Worm (Caenorhabditis elegans) whole organism, L3 larva: Measurements from ENCODE around the gene F45E12.6.

ENCODE experiments used
- R02D3.7 ChIP-seq: fragments of 150-350 bp; optimal IDR thresholded peaks from 2 replicates; lab custom pipeline; 2014; ENCODE audit warnings: missing biosample characterization, missing genetic modification characterization
- ZK546.5 ChIP-seq: sonication (generic microtip); optimal IDR thresholded peaks from 2 replicates; lab custom pipeline; 2017; ENCODE audit warnings: missing biosample characterization, missing genetic modification characterization
- aly-2 ChIP-seq: fragments of 150-350 bp; optimal IDR thresholded peaks from 2 replicates; lab custom pipeline; 2014; ENCODE audit warnings: missing biosample characterization, missing genetic modification characterization
- ama-1 ChIP-seq: fragments of 150-350 bp; optimal IDR thresholded peaks from 2 replicates; lab custom pipeline; 2018
- ceh-16 ChIP-seq: sonication (generic microtip); optimal IDR thresholded peaks from 2 replicates; lab custom pipeline; 2017; ENCODE audit warnings: missing biosample characterization, missing genetic modification characterization
- ceh-28 ChIP-seq: fragments of 150-350 bp; optimal IDR thresholded peaks from 2 replicates; lab custom pipeline; 2014; ENCODE audit warnings: missing biosample characterization, missing genetic modification reagents, missing genetic modification characterization
- ceh-9 ChIP-seq: sonication (generic microtip); optimal IDR thresholded peaks from 2 replicates; lab custom pipeline; 2018; ENCODE audit warnings: missing biosample characterization, missing genetic modification characterization
- daf-12 ChIP-seq: fragments of 150-350 bp; optimal IDR thresholded peaks from 2 replicates; lab custom pipeline; 2014; ENCODE audit warnings: missing biosample characterization, missing genetic modification reagents, missing genetic modification characterization
- egl-27 ChIP-seq: sonication (generic microtip); optimal IDR thresholded peaks from 4 replicates; lab custom pipeline; 2017; ENCODE audit warnings: missing biosample characterization, missing genetic modification reagents, missing genetic modification characterization
- egl-5 ChIP-seq: fragments of 150-350 bp; optimal IDR thresholded peaks from 2 replicates; lab custom pipeline; 2017; ENCODE audit warnings: missing biosample characterization, missing genetic modification reagents, missing genetic modification characterization, inconsistent platforms
- elt-1 ChIP-seq: fragments of 150-350 bp; optimal IDR thresholded peaks from 2 replicates; lab custom pipeline; 2014; ENCODE audit warnings: missing biosample characterization, missing genetic modification characterization
- elt-2 ChIP-seq: sonication (generic microtip); optimal IDR thresholded peaks from 2 replicates; lab custom pipeline; 2016; ENCODE audit warnings: missing genetic modification reagents, mild to moderate bottlenecking, missing genetic modification characterization, missing compliant biosample characterization
- elt-3 ChIP-seq, 3 experiments: fragments of 150-350 bp in 1 of 3; sonication (generic microtip) in 2 of 3; optimal IDR thresholded peaks; 2 replicates in 2 of 3; 4 replicates in 1 of 3; lab custom pipeline; 2014 to 2017; ENCODE audit warnings: missing biosample characterization in 3 of 3, missing genetic modification characterization in 3 of 3
- eor-1 ChIP-seq, 2 experiments: fragments of 150-350 bp; optimal IDR thresholded peaks; 2 replicates each; lab custom pipeline; 2014 to 2018; ENCODE audit warnings: missing biosample characterization in 2 of 2, missing genetic modification characterization in 2 of 2
- fkh-10 ChIP-seq: sonication (generic microtip); optimal IDR thresholded peaks from 2 replicates; lab custom pipeline; 2017; ENCODE audit warnings: missing biosample characterization, missing genetic modification reagents, missing genetic modification characterization
- fkh-2 ChIP-seq: fragments of 150-350 bp; optimal IDR thresholded peaks from 2 replicates; lab custom pipeline; 2014; ENCODE audit warnings: missing biosample characterization, missing genetic modification reagents, missing genetic modification characterization
- fos-1 ChIP-seq: fragments of 150-350 bp; optimal IDR thresholded peaks from 2 replicates; lab custom pipeline; 2014; ENCODE audit warnings: missing biosample characterization, missing genetic modification characterization
- jun-1 ChIP-seq: fragments of 150-350 bp; optimal IDR thresholded peaks from 2 replicates; lab custom pipeline; 2014; ENCODE audit warnings: missing biosample characterization, missing genetic modification reagents, missing genetic modification characterization
- lin-15B ChIP-seq: fragments of 150-350 bp; optimal IDR thresholded peaks from 2 replicates; lab custom pipeline; 2014; ENCODE audit warnings: missing biosample characterization, missing genetic modification characterization
- lin-39 ChIP-seq: fragments of 150-350 bp; optimal IDR thresholded peaks from 2 replicates; lab custom pipeline; 2018; ENCODE audit warnings: missing biosample characterization, missing genetic modification reagents, missing genetic modification characterization
- lsy-12 ChIP-seq: sonication (generic microtip); optimal IDR thresholded peaks from 2 replicates; lab custom pipeline; 2016; ENCODE audit warnings: mild to moderate bottlenecking, missing genetic modification characterization, missing compliant biosample characterization
- mdl-1 ChIP-seq: fragments of 150-350 bp; optimal IDR thresholded peaks from 2 replicates; lab custom pipeline; 2014; ENCODE audit warnings: missing biosample characterization, missing genetic modification characterization
- nfya-1 ChIP-seq: sonication (generic microtip); optimal IDR thresholded peaks from 2 replicates; lab custom pipeline; 2017; ENCODE audit warnings: missing genetic modification characterization, mild to moderate bottlenecking, missing compliant biosample characterization, antibody characterized with exemption, moderate library complexity; ENCODE audit not compliant: insufficient read depth
- nhr-11 ChIP-seq: fragments of 150-350 bp; optimal IDR thresholded peaks from 2 replicates; lab custom pipeline; 2014; ENCODE audit warnings: missing biosample characterization, missing genetic modification characterization
- nhr-12 ChIP-seq: fragments of 150-350 bp; optimal IDR thresholded peaks from 2 replicates; lab custom pipeline; 2014; ENCODE audit warnings: missing biosample characterization, missing genetic modification characterization
- nhr-23 ChIP-seq: fragments of 150-350 bp; optimal IDR thresholded peaks from 2 replicates; lab custom pipeline; 2014; ENCODE audit warnings: missing biosample characterization, missing genetic modification reagents, missing genetic modification characterization
- nhr-237 ChIP-seq: fragments of 150-350 bp; optimal IDR thresholded peaks from 2 replicates; lab custom pipeline; 2014; ENCODE audit warnings: missing biosample characterization, missing genetic modification characterization
- nhr-25 ChIP-seq: sonication (generic microtip); optimal IDR thresholded peaks from 2 replicates; lab custom pipeline; 2017; ENCODE audit warnings: missing biosample characterization, missing genetic modification characterization
- nhr-28 ChIP-seq: fragments of 150-350 bp; optimal IDR thresholded peaks from 2 replicates; lab custom pipeline; 2014; ENCODE audit warnings: missing biosample characterization, missing genetic modification characterization
- nhr-43 ChIP-seq: sonication (generic microtip); optimal IDR thresholded peaks from 2 replicates; lab custom pipeline; 2016; ENCODE audit warnings: mild to moderate bottlenecking, missing genetic modification characterization, missing compliant biosample characterization; ENCODE audit not compliant: poor library complexity, severe bottlenecking
- nhr-76 ChIP-seq: fragments of 150-350 bp; sonication (generic microtip); optimal IDR thresholded peaks from 5 replicates; lab custom pipeline; 2014; ENCODE audit warnings: missing biosample characterization, missing genetic modification characterization
- nhr-77 ChIP-seq: fragments of 150-350 bp; optimal IDR thresholded peaks from 2 replicates; lab custom pipeline; 2014; ENCODE audit warnings: missing biosample characterization, missing genetic modification characterization
- pha-4 ChIP-seq: fragments of 150-350 bp; optimal IDR thresholded peaks from 2 replicates; lab custom pipeline; 2014; ENCODE audit warnings: missing biosample characterization, missing genetic modification reagents, missing genetic modification characterization
- pqm-1 ChIP-seq: fragments of 150-350 bp; optimal IDR thresholded peaks from 2 replicates; lab custom pipeline; 2017; ENCODE audit warnings: missing biosample characterization, missing genetic modification characterization, inconsistent platforms
- sea-2 ChIP-seq: fragments of 150-350 bp; sonication (generic microtip); optimal IDR thresholded peaks from 4 replicates; lab custom pipeline; 2014; ENCODE audit warnings: missing biosample characterization, missing genetic modification reagents, missing genetic modification characterization
- skn-1 ChIP-seq: fragments of 150-350 bp; optimal IDR thresholded peaks from 2 replicates; lab custom pipeline; 2014; ENCODE audit warnings: missing biosample characterization, missing genetic modification characterization
- snpc-4 ChIP-seq: fragments of 150-350 bp; optimal IDR thresholded peaks from 2 replicates; lab custom pipeline; 2014; ENCODE audit warnings: missing biosample characterization, missing genetic modification characterization
- tbx-2 ChIP-seq: sonication (generic microtip); optimal IDR thresholded peaks from 2 replicates; lab custom pipeline; 2016; ENCODE audit warnings: mild to moderate bottlenecking, missing genetic modification characterization, missing compliant biosample characterization
- unc-39 ChIP-seq: sonication (generic microtip); optimal IDR thresholded peaks from 4 replicates; lab custom pipeline; 2017; ENCODE audit warnings: missing biosample characterization, missing genetic modification characterization
- unc-62 ChIP-seq: fragments of 150-350 bp; sonication (generic microtip); optimal IDR thresholded peaks from 4 replicates; lab custom pipeline; 2014; ENCODE audit warnings: missing biosample characterization, missing genetic modification reagents, missing genetic modification characterization
- zag-1 ChIP-seq: fragments of 150-350 bp; optimal IDR thresholded peaks from 2 replicates; lab custom pipeline; 2014; ENCODE audit warnings: missing biosample characterization, missing genetic modification characterization
- ztf-11 ChIP-seq: fragments of 150-350 bp; optimal IDR thresholded peaks from 2 replicates; lab custom pipeline; 2014; ENCODE audit warnings: missing biosample characterization, missing genetic modification characterization
- ztf-4 ChIP-seq: fragments of 150-350 bp; optimal IDR thresholded peaks from 2 replicates; lab custom pipeline; 2014; ENCODE audit warnings: missing biosample characterization, missing genetic modification characterization

The F45E12.6 gene

DNA sequence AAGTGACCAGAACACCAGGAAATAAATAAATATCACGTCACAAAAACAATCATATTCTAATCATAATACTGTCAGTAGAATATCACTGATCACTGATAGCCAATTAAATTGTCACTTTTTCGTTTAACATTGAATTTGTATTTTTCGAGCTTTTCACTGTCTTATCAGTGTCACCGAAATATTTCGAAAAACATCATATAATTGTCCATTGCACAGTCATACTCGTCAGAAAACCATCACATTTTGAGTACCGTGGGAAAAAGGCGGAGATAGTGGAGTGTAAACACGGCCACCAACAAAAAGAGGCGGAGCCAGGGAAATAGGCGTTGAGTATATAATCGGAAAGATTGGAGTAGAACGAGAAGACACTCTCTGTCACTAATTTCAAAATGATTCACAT is 36.7 kb downstream of the F45E12.6 start:
- TF ChIP-seq nhr-237 (no peak), eor-1 (tag; optimal IDR thresholded peaks at IDR 0.05; lab: Kevin White, UChicago) (no peak), nhr-28 (tag; lab: Kevin White, UChicago) (no peak), pqm-1 (tag; lab: Kevin White, UChicago) (peak; percentile 52), elt-2 (tag; lab: Kevin White, UChicago) (peak; percentile 80)

DNA sequence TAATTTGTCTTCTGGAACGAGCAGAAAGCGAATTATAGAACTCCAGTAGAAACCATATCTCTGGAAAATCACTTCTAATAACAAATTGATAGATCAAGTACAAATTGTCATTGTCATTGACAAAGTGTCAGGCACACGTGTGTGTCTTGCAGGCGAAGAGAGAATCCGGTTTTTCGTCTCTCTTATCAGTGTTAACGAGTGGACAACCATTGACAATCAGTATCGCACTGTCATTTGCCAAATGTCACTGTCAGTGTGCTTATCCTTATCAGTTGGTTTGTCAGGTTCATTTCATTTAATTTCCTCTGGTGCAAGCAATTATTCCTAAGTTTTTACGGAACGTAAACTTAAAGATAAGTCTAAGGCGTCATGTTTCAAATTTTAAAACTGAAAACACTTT is 40.5 kb downstream of the F45E12.6 start:
- TF ChIP-seq aly-2 (no peak), nhr-25 (tag; lab: Kevin White, UChicago) (peak; percentile 1), egl-27 (tag; lab: Kevin White, UChicago) (no peak), unc-62 (GFP tag; lab: Kevin White, UChicago) (no peak), elt-3 (tag; optimal IDR thresholded peaks at IDR 0.05; lab: Kevin White, UChicago) (peak in 1 of 3 experiments; percentile 41), sea-2 (no peak), daf-12 (tag; lab: Kevin White, UChicago) (no peak), nhr-23 (tag; lab: Kevin White, UChicago) (peak; percentile 32), elt-2 (tag; lab: Kevin White, UChicago) (peak; percentile 79), lsy-12 (tag; lab: Kevin White, UChicago) (no peak), pqm-1 (tag; lab: Kevin White, UChicago) (peak; percentile 50), eor-1 (tag; optimal IDR thresholded peaks at IDR 0.05; lab: Kevin White, UChicago) (no peak), ama-1 (no peak), nhr-43 (tag; lab: Kevin White, UChicago) (peak; percentile 48), tbx-2 (no peak), egl-5 (no peak), mdl-1 (tag; lab: Kevin White, UChicago) (peak; percentile 3)

DNA sequence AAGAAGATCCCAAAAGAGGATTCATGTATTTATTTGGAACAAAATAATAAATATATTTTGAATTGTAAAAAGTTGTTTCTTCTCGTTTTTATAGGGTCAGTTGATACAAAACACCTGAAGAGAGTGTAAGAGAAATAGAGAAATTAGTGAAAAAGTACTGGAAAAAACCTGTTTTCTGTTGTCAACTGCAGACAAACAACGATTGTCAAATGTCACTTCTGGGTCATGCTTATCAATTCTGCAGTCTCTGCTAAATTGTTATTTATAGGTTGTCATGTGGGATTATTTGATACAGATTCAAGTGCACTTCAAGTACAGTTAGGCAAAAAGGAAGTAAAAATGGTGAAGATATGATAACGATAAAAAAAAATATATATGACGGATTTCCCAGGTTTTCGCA is 41.5 kb downstream of the F45E12.6 start:
- TF ChIP-seq nhr-23 (tag; lab: Kevin White, UChicago) = peak; percentile 85
- no peak for TF ChIP-seq ceh-28 (tag; lab: Kevin White, UChicago)
- TF ChIP-seq nhr-43 (tag; lab: Kevin White, UChicago) = peak; percentile 55
- TF ChIP-seq snpc-4 (tag; lab: Kevin White, UChicago) = no peak
- TF ChIP-seq tbx-2 = peak; percentile 13
- peak; percentile 59 for TF ChIP-seq nhr-25 (tag; lab: Kevin White, UChicago)

DNA sequence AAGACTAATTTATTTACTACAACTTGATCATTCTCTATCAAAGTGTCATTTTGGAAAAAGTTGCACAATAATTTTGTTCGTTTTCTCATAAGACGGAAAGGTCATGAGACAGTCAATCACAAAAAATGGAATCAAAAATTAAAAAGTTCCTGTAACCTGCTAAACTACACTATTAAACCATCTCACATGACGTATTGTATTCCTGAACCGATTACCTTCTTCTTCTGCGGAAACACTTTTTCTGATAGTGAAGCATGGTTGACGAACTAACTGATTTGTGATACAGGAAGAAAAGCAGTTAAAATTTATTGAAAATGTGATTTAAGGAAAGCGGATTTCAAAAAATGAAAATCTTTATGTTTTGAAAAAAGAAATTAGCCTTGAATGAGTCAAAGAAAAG is 44.2 kb downstream of the F45E12.6 start:
- TF ChIP-seq zag-1 (no peak), elt-2 (tag; lab: Kevin White, UChicago) (peak; percentile 14)

DNA sequence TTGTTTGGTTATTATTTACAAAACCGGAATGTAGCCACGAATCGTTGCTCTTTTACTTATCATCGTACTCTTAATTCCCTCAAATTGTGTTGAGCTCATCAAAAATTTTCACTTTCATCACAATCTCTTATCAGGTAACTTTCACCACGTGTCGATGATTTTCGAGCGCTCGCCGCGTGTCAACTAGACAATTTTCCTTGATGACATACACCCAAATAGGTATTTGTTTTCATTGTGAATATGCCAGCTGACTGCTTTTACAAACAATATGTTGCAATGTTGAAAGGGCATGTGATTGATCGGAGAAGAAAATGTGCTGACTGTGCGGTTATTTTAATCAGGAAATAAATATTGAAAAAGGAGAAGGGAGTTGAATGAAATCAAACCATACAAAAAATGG is 49.3 kb downstream of the F45E12.6 start:
- TF ChIP-seq jun-1 (tag; lab: Kevin White, UChicago) = peak; percentile 76
- peak; percentile 38 for TF ChIP-seq mdl-1 (tag; lab: Kevin White, UChicago)
- no peak for TF ChIP-seq lsy-12 (tag; lab: Kevin White, UChicago)
- TF ChIP-seq nfya-1 (tag; lab: Kevin White, UChicago) = no peak
- TF ChIP-seq nhr-43 (tag; lab: Kevin White, UChicago) = no peak
- TF ChIP-seq unc-62 (GFP tag; lab: Kevin White, UChicago) = no peak
- TF ChIP-seq unc-39 (tag; lab: Kevin White, UChicago) = no peak
- TF ChIP-seq fkh-10 (GFP tag; lab: Kevin White, UChicago) = no peak
- TF ChIP-seq elt-1 (tag; lab: Kevin White, UChicago) = no peak
- no peak for TF ChIP-seq R02D3.7 (tag; lab: Kevin White, UChicago)
- peak; percentile 94 for TF ChIP-seq elt-2 (tag; lab: Kevin White, UChicago)
- no peak for TF ChIP-seq ztf-11 (tag; lab: Kevin White, UChicago)
- no peak for TF ChIP-seq nhr-25 (tag; lab: Kevin White, UChicago)
- TF ChIP-seq skn-1 (tag; lab: Kevin White, UChicago) = no peak
- no peak for TF ChIP-seq nhr-28 (tag; lab: Kevin White, UChicago)
- TF ChIP-seq ceh-28 (tag; lab: Kevin White, UChicago) = no peak
- no peak for TF ChIP-seq ceh-9 (tag; lab: Kevin White, UChicago)
- TF ChIP-seq fkh-2 (tag; lab: Kevin White, UChicago) = no peak
- TF ChIP-seq nhr-12 (tag; lab: Kevin White, UChicago) = no peak
- no peak for TF ChIP-seq ZK546.5 (tag; lab: Kevin White, UChicago)
- no peak for TF ChIP-seq nhr-11 (tag; lab: Kevin White, UChicago)
- no peak for TF ChIP-seq ama-1
- no peak for TF ChIP-seq aly-2
- TF ChIP-seq pha-4 (tag; lab: Kevin White, UChicago) = peak; percentile 84
- no peak for TF ChIP-seq nhr-76
- TF ChIP-seq ztf-4 (tag; lab: Kevin White, UChicago) = no peak
- no peak for TF ChIP-seq zag-1
- no peak for TF ChIP-seq lin-15B (tag; lab: Kevin White, UChicago)
- TF ChIP-seq ceh-16 (tag; lab: Kevin White, UChicago) = no peak
- TF ChIP-seq nhr-77 = no peak
- no peak for TF ChIP-seq fos-1 (tag; lab: Kevin White, UChicago)
- no peak for TF ChIP-seq lin-39 (tag; lab: Kevin White, UChicago)
- no peak for TF ChIP-seq eor-1 (tag; optimal IDR thresholded peaks at IDR 0.05; lab: Kevin White, UChicago)
- no peak for TF ChIP-seq nhr-237
- TF ChIP-seq pqm-1 (tag; lab: Kevin White, UChicago) = peak; percentile 59
- TF ChIP-seq egl-27 (tag; lab: Kevin White, UChicago) = no peak
